Fruit fly (Drosophila melanogaster) whole organism, embryonic: ENCODE data around the gene CG7896.

ENCODE experiments used
- Ada2b ChIP-seq: fragments of 200-800 bp; sonication (Bioruptor generic); IDR thresholded peaks from 2 replicates; pipeline ENCODE4 v1.3.6; 2022; ENCODE audit warnings: missing biosample characterization, missing genetic modification characterization
- Atf-2 ChIP-seq: fragments of 200-800 bp; sonication (Bioruptor generic); optimal IDR thresholded peaks from 2 replicates; lab custom pipeline; 2016; ENCODE audit warnings: missing biosample characterization, missing genetic modification characterization
- CG10147 ChIP-seq: fragments of 200-800 bp; sonication (Bioruptor generic); optimal IDR thresholded peaks from 2 replicates; lab custom pipeline; 2019; ENCODE audit warnings: missing biosample characterization, mild to moderate bottlenecking, missing genetic modification characterization, moderate library complexity
- CG10209 ChIP-seq: fragments of 200-800 bp; sonication (Bioruptor generic); optimal IDR thresholded peaks from 3 replicates; lab custom pipeline; 2017; ENCODE audit warnings: missing biosample characterization, mild to moderate bottlenecking, missing genetic modification characterization, missing genetic modification reagents
- CG10543 ChIP-seq: fragments of 200-800 bp; sonication (Bioruptor generic); optimal IDR thresholded peaks from 3 replicates; lab custom pipeline; 2017; ENCODE audit warnings: missing biosample characterization, mild to moderate bottlenecking, missing genetic modification characterization, moderate library complexity
- CG11085 ChIP-seq: fragments of 200-800 bp; sonication (Bioruptor generic); IDR thresholded peaks from 2 replicates; pipeline ENCODE4 v1.3.6; 2022; ENCODE audit warnings: missing biosample characterization, missing genetic modification characterization
- CG12744 ChIP-seq: fragments of 200-800 bp; sonication (Bioruptor generic); optimal IDR thresholded peaks from 2 replicates; lab custom pipeline; 2016; ENCODE audit warnings: missing biosample characterization, missing genetic modification characterization
- CG13624 ChIP-seq: fragments of 200-800 bp; sonication (Bioruptor generic); optimal IDR thresholded peaks from 2 replicates; lab custom pipeline; 2016; ENCODE audit warnings: missing biosample characterization, missing genetic modification characterization
- CG14014 ChIP-seq: fragments of 200-800 bp; sonication (Bioruptor generic); IDR thresholded peaks from 2 replicates; pipeline ENCODE4 v1.3.6; 2022; ENCODE audit warnings: missing biosample characterization, missing genetic modification characterization
- CG14710 ChIP-seq: fragments of 200-800 bp; sonication (Bioruptor generic); optimal IDR thresholded peaks from 3 replicates; lab custom pipeline; 2019; ENCODE audit warnings: missing biosample characterization, mild to moderate bottlenecking, missing genetic modification characterization, moderate library complexity
- CG3281 ChIP-seq: fragments of 200-800 bp; sonication (Bioruptor generic); optimal IDR thresholded peaks from 3 replicates; lab custom pipeline; 2017; ENCODE audit warnings: missing biosample characterization, mild to moderate bottlenecking, missing genetic modification characterization
- CG33557 ChIP-seq: fragments of 200-800 bp; sonication (Bioruptor generic); optimal IDR thresholded peaks from 2 replicates; lab custom pipeline; 2019; ENCODE audit warnings: missing biosample characterization, mild to moderate bottlenecking, missing genetic modification characterization, moderate library complexity
- CG8924 ChIP-seq: fragments of 200-800 bp; optimal IDR thresholded peaks from 3 replicates; lab custom pipeline; 2019; ENCODE audit warnings: missing biosample characterization, mild to moderate bottlenecking, missing genetic modification characterization, moderate library complexity
- CG9727 ChIP-seq: fragments of 200-800 bp; sonication (Bioruptor generic); optimal IDR thresholded peaks from 3 replicates; lab custom pipeline; 2017; ENCODE audit warnings: missing biosample characterization, mild to moderate bottlenecking, missing genetic modification characterization
- Dbx ChIP-seq: fragments of 200-800 bp; sonication (Bioruptor generic); IDR thresholded peaks from 3 replicates; pipeline ENCODE4 v1.3.6; 2022; ENCODE audit warnings: missing biosample characterization, missing genetic modification characterization
- Dek ChIP-seq: fragments of 200-800 bp; sonication (Bioruptor generic); optimal IDR thresholded peaks from 3 replicates; lab custom pipeline; 2019; ENCODE audit warnings: missing biosample characterization, mild to moderate bottlenecking, missing genetic modification characterization, moderate library complexity
- Dp ChIP-seq: fragments of 200-800 bp; sonication (Bioruptor generic); optimal IDR thresholded peaks from 2 replicates; lab custom pipeline; 2018; ENCODE audit warnings: missing biosample characterization, mild to moderate bottlenecking, missing genetic modification characterization, moderate library complexity
- Drgx ChIP-seq: fragments of 200-800 bp; sonication (Bioruptor generic); IDR thresholded peaks from 2 replicates; pipeline ENCODE4 v1.3.6; 2022; ENCODE audit warnings: missing biosample characterization, missing genetic modification characterization
- ERR ChIP-seq: fragments of 200-800 bp; sonication (Bioruptor generic); optimal IDR thresholded peaks from 2 replicates; lab custom pipeline; 2016; ENCODE audit warnings: missing biosample characterization, missing genetic modification characterization
- H15 ChIP-seq: fragments of 200-800 bp; sonication (Bioruptor generic); IDR thresholded peaks from 3 replicates; pipeline ENCODE4 v1.3.6; 2022; ENCODE audit warnings: missing biosample characterization, missing genetic modification characterization
- HLH54F ChIP-seq: fragments of 200-800 bp; sonication (Bioruptor generic); optimal IDR thresholded peaks from 3 replicates; lab custom pipeline; 2016; ENCODE audit warnings: missing biosample characterization, missing genetic modification characterization
- Hey ChIP-seq: fragments of 200-800 bp; sonication (Bioruptor generic); optimal IDR thresholded peaks from 3 replicates; lab custom pipeline; 2018; ENCODE audit warnings: missing biosample characterization, mild to moderate bottlenecking, missing genetic modification characterization
- Hr39 ChIP-seq: fragments of >200 bp; optimal IDR thresholded peaks from 2 replicates; lab custom pipeline; 2017
- MESR4 ChIP-seq: fragments of 200-800 bp; sonication (Bioruptor generic); optimal IDR thresholded peaks from 2 replicates; lab custom pipeline; 2018; ENCODE audit warnings: missing biosample characterization, mild to moderate bottlenecking, missing genetic modification characterization, moderate library complexity
- Oaz ChIP-seq: fragments of 200-800 bp; sonication (Bioruptor generic); IDR thresholded peaks from 2 replicates; pipeline ENCODE4 v1.3.6; 2022; ENCODE audit warnings: missing biosample characterization, missing genetic modification characterization
- Pdp1 ChIP-seq, 2 experiments: fragments of 200-800 bp; sonication (Bioruptor generic); optimal IDR thresholded peaks; 3 replicates each; lab custom pipeline; 2016; ENCODE audit warnings: missing biosample characterization in 2 of 2, missing genetic modification characterization in 2 of 2, mild to moderate bottlenecking in 1 of 2, moderate library complexity in 1 of 2
- Rfx ChIP-seq: fragments of 200-800 bp; sonication (Bioruptor generic); IDR thresholded peaks from 2 replicates; pipeline ENCODE4 v1.3.6; 2022; ENCODE audit warnings: missing biosample characterization, missing genetic modification characterization
- Trl ChIP-seq, 3 experiments: fragments of >200 bp in 2 of 3; fragments of 200-800 bp in 1 of 3; sonication (Bioruptor generic) in 1 of 3; optimal IDR thresholded peaks; 2 replicates in 1 of 3; 3 replicates in 2 of 3; lab custom pipeline; 2016 to 2017; ENCODE audit warnings: missing biosample characterization in 1 of 3, missing genetic modification characterization in 1 of 3
- Vsx1 ChIP-seq: fragments of 200-800 bp; sonication (Bioruptor generic); optimal IDR thresholded peaks from 2 replicates; lab custom pipeline; 2017; ENCODE audit warnings: missing biosample characterization, mild to moderate bottlenecking, missing genetic modification characterization, missing genetic modification reagents
- YL-1 ChIP-seq: fragments of 200-800 bp; sonication (Bioruptor generic); optimal IDR thresholded peaks from 3 replicates; lab custom pipeline; 2017; ENCODE audit warnings: missing biosample characterization, mild to moderate bottlenecking, missing genetic modification characterization
- aop ChIP-seq: fragments of 200-800 bp; sonication (Bioruptor generic); IDR thresholded peaks from 2 replicates; pipeline ENCODE4 v1.3.6; 2022; ENCODE audit warnings: missing biosample characterization, missing genetic modification characterization
- caup ChIP-seq: fragments of 200-800 bp; sonication (Bioruptor generic); optimal IDR thresholded peaks from 3 replicates; lab custom pipeline; 2017; ENCODE audit warnings: missing biosample characterization, mild to moderate bottlenecking, missing genetic modification characterization, moderate library complexity; ENCODE audit not compliant: severe bottlenecking
- ems ChIP-seq: fragments of 200-800 bp; sonication (Bioruptor generic); optimal IDR thresholded peaks from 3 replicates; lab custom pipeline; 2016; ENCODE audit warnings: missing biosample characterization, missing genetic modification characterization
- exex ChIP-seq: fragments of 200-800 bp; sonication (Bioruptor generic); optimal IDR thresholded peaks from 4 replicates; lab custom pipeline; 2018; ENCODE audit warnings: missing biosample characterization, mild to moderate bottlenecking, missing genetic modification characterization, moderate library complexity
- fd102C ChIP-seq: fragments of 200-800 bp; sonication (Bioruptor generic); optimal IDR thresholded peaks from 2 replicates; lab custom pipeline; 2018; ENCODE audit warnings: missing biosample characterization, mild to moderate bottlenecking, missing genetic modification characterization, moderate library complexity
- grn ChIP-seq: fragments of 200-800 bp; sonication (Bioruptor generic); optimal IDR thresholded peaks from 3 replicates; lab custom pipeline; 2017; ENCODE audit warnings: missing biosample characterization, missing genetic modification characterization
- hkb ChIP-seq, 2 experiments: fragments of 200-800 bp in 1 of 2; fragments of >200 bp in 1 of 2; sonication (Bioruptor generic) in 1 of 2; IDR thresholded peaks in 1 of 2; optimal IDR thresholded peaks in 1 of 2; 2 replicates each; pipeline versions ENCODE4 v1.3.6 to Lab custom; 2017 to 2022; ENCODE audit warnings: missing biosample characterization in 1 of 2, missing genetic modification characterization in 1 of 2
- pan ChIP-seq, 4 experiments: fragments of >200 bp in 3 of 4; fragments of 200-800 bp in 1 of 4; sonication (Bioruptor generic) in 1 of 4; optimal IDR thresholded peaks in 3 of 4; IDR thresholded peaks in 1 of 4; 2 replicates each; pipeline versions ENCODE4 v1.3.6 to Lab custom; 2017 to 2022; ENCODE audit warnings: missing biosample characterization in 2 of 4, missing genetic modification characterization in 2 of 4, mixed read lengths in 1 of 4
- pb ChIP-seq: fragments of 200-800 bp; sonication (Bioruptor generic); optimal IDR thresholded peaks from 3 replicates; lab custom pipeline; 2016; ENCODE audit warnings: missing biosample characterization, missing genetic modification characterization
- row ChIP-seq: fragments of 200-800 bp; sonication (Bioruptor generic); IDR thresholded peaks from 3 replicates; pipeline ENCODE4 v1.3.6; 2022; ENCODE audit warnings: missing biosample characterization, missing genetic modification characterization
- sd ChIP-seq: fragments of 200-800 bp; sonication (Bioruptor generic); optimal IDR thresholded peaks from 3 replicates; lab custom pipeline; 2018; ENCODE audit warnings: missing biosample characterization, mild to moderate bottlenecking, missing genetic modification characterization, moderate library complexity
- sug ChIP-seq: fragments of 200-800 bp; optimal IDR thresholded peaks from 2 replicates; lab custom pipeline; 2019; ENCODE audit warnings: missing biosample characterization, mild to moderate bottlenecking, missing genetic modification characterization, moderate library complexity
- toy ChIP-seq: fragments of 200-800 bp; sonication (Bioruptor generic); IDR thresholded peaks from 2 replicates; pipeline ENCODE4 v1.3.6; 2022; ENCODE audit warnings: missing biosample characterization, missing genetic modification characterization
- ttk ChIP-seq: fragments of 200-800 bp; sonication (Bioruptor generic); IDR thresholded peaks from 2 replicates; pipeline ENCODE4 v2.1.2; 2022; ENCODE audit warnings: missing biosample characterization, missing genetic modification characterization
- vvl ChIP-seq: fragments of 200-800 bp; sonication (Bioruptor generic); IDR thresholded peaks from 2 replicates; pipeline ENCODE4 v1.3.6; 2022; ENCODE audit warnings: missing biosample characterization, missing genetic modification characterization

CG7896 gene

DNA sequence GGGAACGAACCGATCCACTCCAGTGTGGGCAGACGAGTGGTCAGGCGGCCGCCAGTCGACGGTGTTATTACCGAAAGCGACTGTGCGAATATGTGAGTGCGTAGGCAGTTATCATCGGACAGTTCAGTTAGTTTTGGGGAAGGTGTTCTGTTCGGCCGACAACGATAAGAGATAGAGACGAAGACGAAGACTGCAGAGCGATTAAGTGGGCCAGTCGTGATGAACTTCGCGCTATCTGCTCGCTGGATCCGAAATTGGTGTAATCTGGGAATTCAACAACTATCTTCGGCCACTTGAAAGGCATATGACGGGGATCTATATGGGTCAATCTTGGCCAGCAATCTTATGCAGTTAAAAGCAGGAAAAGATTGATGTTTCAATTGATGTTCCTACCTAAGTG, 25.9 kb downstream of the CG7896 start, which contains the start of gene CG7912 (continued):
- TF ChIP-seq sd = peak; percentile 8
- no peak for TF ChIP-seq CG10209 (GFP tag; lab: Kevin White, UChicago)
- TF ChIP-seq CG14014 = no peak
- no peak for TF ChIP-seq pb (GFP tag; lab: Kevin White, UChicago)
- TF ChIP-seq Dp = no peak
- no peak for TF ChIP-seq fd102C (GFP tag; lab: Kevin White, UChicago)
- peak; percentile 63 for TF ChIP-seq Hey (tag; lab: Kevin White, UChicago)
- no peak for TF ChIP-seq Hr39 (lab: Kevin White, UChicago)

DNA sequence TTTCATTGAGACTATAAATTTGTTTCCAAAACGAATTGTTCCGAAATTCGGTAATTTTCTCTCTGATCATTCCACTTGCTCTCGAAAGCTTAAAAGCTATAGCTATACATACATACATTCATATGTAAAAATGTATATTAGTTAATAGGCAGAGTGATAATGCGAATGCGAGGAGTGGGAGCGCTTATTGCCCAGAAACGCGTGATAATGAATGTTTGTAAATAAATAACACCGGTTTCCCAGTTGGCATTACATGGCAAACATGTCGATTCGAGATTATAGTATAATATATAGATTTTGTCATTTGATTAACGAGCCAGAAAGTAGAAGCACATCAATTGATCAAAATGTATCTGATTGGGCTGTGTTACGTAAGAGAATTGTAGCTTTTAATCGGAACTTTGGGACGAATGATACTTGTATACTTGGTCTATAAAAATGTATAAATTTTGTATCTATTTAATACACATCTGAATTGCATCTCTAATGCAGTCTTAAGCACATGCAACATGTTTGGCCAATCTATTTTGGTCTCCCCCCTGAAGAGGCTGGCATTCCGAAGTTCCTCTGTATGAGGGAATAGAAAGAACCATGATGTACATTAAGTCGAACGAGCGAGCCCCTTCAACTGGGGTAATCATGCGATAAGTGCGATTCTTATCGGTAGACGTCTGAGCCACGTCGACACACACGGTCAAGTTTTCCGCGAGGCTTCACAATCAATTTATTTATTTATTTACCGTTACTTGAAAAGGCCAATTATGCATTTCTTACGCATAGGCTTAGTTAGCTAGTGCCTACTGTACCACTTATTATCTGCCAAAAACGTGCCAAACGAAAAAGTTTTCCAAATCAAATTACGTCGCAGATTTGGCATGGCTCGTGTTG, 29.6 kb downstream of the CG7896 start:
- TF ChIP-seq aop (GFP tag; lab: Robert Waterston, UW) = no peak
- TF ChIP-seq grn (GFP tag; lab: Kevin White, UChicago) = peak; percentile 71
- TF ChIP-seq H15 (GFP tag; lab: Robert Waterston, UW) = no peak
- TF ChIP-seq MESR4 (GFP tag; lab: Kevin White, UChicago) = no peak
- peak; percentile 6 for TF ChIP-seq HLH54F (GFP tag; lab: Kevin White, UChicago)
- no peak for TF ChIP-seq hkb (optimal IDR thresholded peaks at IDR 0.05; lab: Kevin White, UChicago)
- TF ChIP-seq hkb (GFP tag; IDR thresholded peaks at IDR 0.05; lab: Robert Waterston, UW) = peak; percentile 47
- TF ChIP-seq YL-1 (GFP tag; lab: Kevin White, UChicago) = peak; percentile 17
- TF ChIP-seq CG8924 (tag; lab: Kevin White, UChicago) = no peak
- TF ChIP-seq sd = peak; percentile 39
- 0 out of 2 replicates have a peak, but pooled peaks have one; percentile 11 for TF ChIP-seq toy (GFP tag; lab: Robert Waterston, UW)
- peak; percentile 7 for TF ChIP-seq ems (GFP tag; lab: Kevin White, UChicago)
- peak; percentile 28 for TF ChIP-seq CG9727 (GFP tag; lab: Kevin White, UChicago)
- TF ChIP-seq Oaz (GFP tag; lab: Robert Waterston, UW) = no peak
- peak; percentile 7 for TF ChIP-seq caup (GFP tag; lab: Kevin White, UChicago)
- TF ChIP-seq CG10543 = peak; percentile 18
- TF ChIP-seq CG12744 (GFP tag; lab: Kevin White, UChicago) = no peak
- no peak for TF ChIP-seq Trl (optimal IDR thresholded peaks at IDR 0.05; lab: Kevin White, UChicago)
- no peak for TF ChIP-seq Trl (GFP tag; optimal IDR thresholded peaks at IDR 0.05; lab: Kevin White, UChicago)
- TF ChIP-seq Dbx (GFP tag; lab: Robert Waterston, UW) = peak; percentile 33; the same call in 1 of the 3 replicates
- peak; percentile 49 for TF ChIP-seq row (GFP tag; lab: Robert Waterston, UW)
- 0 out of 2 replicates have a peak, but pooled peaks have one; percentile 39 for TF ChIP-seq CG11085 (GFP tag; lab: Robert Waterston, UW)
- TF ChIP-seq Ada2b (GFP tag; lab: Robert Waterston, UW) = 0 out of 2 replicates have a peak, but pooled peaks have one; percentile 25
- peak; percentile 20 for TF ChIP-seq Dek (tag; lab: Kevin White, UChicago)
- peak; percentile 59 for TF ChIP-seq Drgx (GFP tag; lab: Robert Waterston, UW)
- peak; percentile 37 for TF ChIP-seq CG3281 (GFP tag; lab: Kevin White, UChicago)
- peak; percentile 25 for TF ChIP-seq sug (tag; lab: Kevin White, UChicago)
- TF ChIP-seq ttk (GFP tag; lab: Robert Waterston, UW) = 0 out of 2 replicates have a peak, but pooled peaks have one; percentile 9
- TF ChIP-seq Atf-2 (GFP tag; lab: Kevin White, UChicago) = no peak
- TF ChIP-seq CG33557 (GFP tag; lab: Kevin White, UChicago) = no peak
- peak in 1 of 2 experiments; percentile 88 for TF ChIP-seq Pdp1 (GFP tag; optimal IDR thresholded peaks at IDR 0.05; lab: Kevin White, UChicago)
- TF ChIP-seq vvl (GFP tag; lab: Robert Waterston, UW) = no peak
- TF ChIP-seq CG10147 (GFP tag; lab: Kevin White, UChicago) = no peak
- peak; percentile 65 for TF ChIP-seq Rfx (GFP tag; lab: Robert Waterston, UW)
- no peak for TF ChIP-seq CG14710 (tag; lab: Kevin White, UChicago)
- TF ChIP-seq exex (tag; lab: Kevin White, UChicago) = peak; percentile 64
- peak; percentile 32 for TF ChIP-seq ERR (GFP tag; lab: Kevin White, UChicago)
- no peak for TF ChIP-seq pan (optimal IDR thresholded peaks at IDR 0.05; lab: Kevin White, UChicago)
- TF ChIP-seq pan (GFP tag; optimal IDR thresholded peaks at IDR 0.05 in 1 of 2, IDR thresholded peaks at IDR 0.05 in 1 of 2) = peak in 1 of 2 experiments; percentile 45
- TF ChIP-seq Vsx1 (GFP tag; lab: Kevin White, UChicago) = peak; percentile 20
- peak; percentile 78 for TF ChIP-seq CG13624
